Fruit fly (Drosophila melanogaster) whole organism, embryonic: Measurements from ENCODE around the gene CG10353.
A peak's percentile ranks its signal among the peaks of the same experiment; 100 is the strongest.

ENCODE experiments used
- BEAF-32 ChIP-seq: fragments of 200-800 bp; sonication (Bioruptor generic); optimal IDR thresholded peaks from 3 replicates; lab custom pipeline; 2017; ENCODE audit warnings: missing biosample characterization, missing genetic modification characterization, mild to moderate bottlenecking, moderate library complexity, missing genetic modification reagents
- CG10959 ChIP-seq: fragments of 200-800 bp; sonication (Bioruptor generic); IDR thresholded peaks from 2 replicates; pipeline ENCODE4 v1.3.6; 2022; ENCODE audit warnings: missing biosample characterization, missing genetic modification characterization
- CG11723 ChIP-seq: fragments of 200-800 bp; sonication (Bioruptor generic); optimal IDR thresholded peaks from 2 replicates; lab custom pipeline; 2017; ENCODE audit warnings: missing biosample characterization, mild to moderate bottlenecking, missing genetic modification characterization
- CG12942 ChIP-seq: fragments of 200-800 bp; sonication (Bioruptor generic); optimal IDR thresholded peaks from 3 replicates; lab custom pipeline; 2016; ENCODE audit warnings: missing biosample characterization, missing genetic modification characterization
- CG13894 ChIP-seq: fragments of 200-800 bp; sonication (Bioruptor generic); optimal IDR thresholded peaks from 3 replicates; lab custom pipeline; 2018; ENCODE audit warnings: missing biosample characterization, mild to moderate bottlenecking, missing genetic modification characterization, moderate library complexity
- CG14860 ChIP-seq: fragments of 200-800 bp; sonication (Bioruptor generic); IDR thresholded peaks from 3 replicates; pipeline ENCODE4 v1.3.6; 2022; ENCODE audit warnings: missing biosample characterization, missing genetic modification characterization; ENCODE audit not compliant: partially characterized antibody
- CG15011 ChIP-seq: fragments of 200-800 bp; sonication (Bioruptor generic); optimal IDR thresholded peaks from 3 replicates; lab custom pipeline; 2018; ENCODE audit warnings: missing biosample characterization, mild to moderate bottlenecking, missing genetic modification characterization
- CG18262 ChIP-seq: fragments of 200-800 bp; optimal IDR thresholded peaks from 3 replicates; lab custom pipeline; 2019; ENCODE audit warnings: missing biosample characterization, mild to moderate bottlenecking, missing genetic modification characterization, moderate library complexity
- CG1832 ChIP-seq: fragments of 200-800 bp; sonication (Bioruptor generic); optimal IDR thresholded peaks from 2 replicates; lab custom pipeline; 2017; ENCODE audit warnings: missing biosample characterization, mild to moderate bottlenecking, missing genetic modification characterization, inconsistent platforms
- CG18476 ChIP-seq: fragments of 200-800 bp; sonication (Bioruptor generic); optimal IDR thresholded peaks from 2 replicates; lab custom pipeline; 2016; ENCODE audit warnings: missing biosample characterization, mild to moderate bottlenecking, missing genetic modification characterization
- CG18764 ChIP-seq: fragments of 200-800 bp; sonication (Bioruptor generic); optimal IDR thresholded peaks from 3 replicates; lab custom pipeline; 2016; ENCODE audit warnings: missing biosample characterization, missing genetic modification characterization
- CG2712 ChIP-seq: fragments of 200-800 bp; optimal IDR thresholded peaks from 3 replicates; lab custom pipeline; 2019; ENCODE audit warnings: missing biosample characterization, mild to moderate bottlenecking, missing genetic modification characterization, moderate library complexity
- CG3065 ChIP-seq: fragments of 200-800 bp; sonication (Bioruptor generic); optimal IDR thresholded peaks from 2 replicates; lab custom pipeline; 2016; ENCODE audit warnings: missing biosample characterization, missing genetic modification characterization
- CG4282 ChIP-seq: fragments of 200-800 bp; sonication (Bioruptor generic); optimal IDR thresholded peaks from 2 replicates; lab custom pipeline; 2016; ENCODE audit warnings: missing biosample characterization, missing genetic modification characterization
- CG4360 ChIP-seq: fragments of 200-800 bp; sonication (Bioruptor generic); IDR thresholded peaks from 2 replicates; pipeline ENCODE4 v1.3.6; 2022; ENCODE audit warnings: missing biosample characterization, missing genetic modification characterization
- CG4707 ChIP-seq: fragments of 200-800 bp; sonication (Bioruptor generic); optimal IDR thresholded peaks from 2 replicates; lab custom pipeline; 2018; ENCODE audit warnings: missing biosample characterization, mild to moderate bottlenecking, missing genetic modification characterization, moderate library complexity
- CG7786 ChIP-seq: fragments of 200-800 bp; sonication (Bioruptor generic); optimal IDR thresholded peaks from 2 replicates; lab custom pipeline; 2016; ENCODE audit warnings: missing biosample characterization, missing genetic modification characterization
- CG7963 ChIP-seq: fragments of 200-800 bp; sonication (Bioruptor generic); IDR thresholded peaks from 3 replicates; pipeline ENCODE4 v1.3.6; 2022; ENCODE audit warnings: missing biosample characterization, missing genetic modification characterization; ENCODE audit not compliant: partially characterized antibody
- Dek ChIP-seq: fragments of 200-800 bp; sonication (Bioruptor generic); optimal IDR thresholded peaks from 3 replicates; lab custom pipeline; 2019; ENCODE audit warnings: missing biosample characterization, mild to moderate bottlenecking, missing genetic modification characterization, moderate library complexity
- Dfd ChIP-seq, 2 experiments: fragments of >200 bp; optimal IDR thresholded peaks; 2 replicates each; lab custom pipeline; 2017; ENCODE audit warnings: missing biosample characterization in 2 of 2, missing genetic modification characterization in 2 of 2
- E2f2 ChIP-seq: fragments of 200-800 bp; sonication (Bioruptor generic); IDR thresholded peaks from 2 replicates; pipeline ENCODE4 v1.3.6; 2022; ENCODE audit warnings: missing biosample characterization, missing genetic modification characterization
- Gsc ChIP-seq: fragments of 200-800 bp; sonication (Bioruptor generic); IDR thresholded peaks from 2 replicates; pipeline ENCODE4 v1.3.6; 2022; ENCODE audit warnings: missing biosample characterization, missing genetic modification characterization
- H2.0 ChIP-seq: fragments of 200-800 bp; sonication (Bioruptor generic); IDR thresholded peaks from 2 replicates; pipeline ENCODE4 v1.3.6; 2022; ENCODE audit warnings: missing biosample characterization, missing genetic modification characterization
- HLH3B ChIP-seq: fragments of 200-800 bp; sonication (Bioruptor generic); IDR thresholded peaks from 2 replicates; pipeline ENCODE4 v1.3.6; 2022; ENCODE audit warnings: missing biosample characterization, missing genetic modification characterization
- Hey ChIP-seq: fragments of 200-800 bp; sonication (Bioruptor generic); optimal IDR thresholded peaks from 3 replicates; lab custom pipeline; 2018; ENCODE audit warnings: missing biosample characterization, mild to moderate bottlenecking, missing genetic modification characterization
- Lim3 ChIP-seq: fragments of 200-800 bp; sonication (Bioruptor generic); IDR thresholded peaks from 2 replicates; pipeline ENCODE4 v1.3.6; 2022; ENCODE audit warnings: missing biosample characterization, missing genetic modification characterization
- NK7.1 ChIP-seq: fragments of 200-800 bp; sonication (Bioruptor generic); optimal IDR thresholded peaks from 3 replicates; lab custom pipeline; 2016; ENCODE audit warnings: missing biosample characterization, missing genetic modification characterization
- Six4 ChIP-seq: fragments of 200-800 bp; sonication (Bioruptor generic); optimal IDR thresholded peaks from 2 replicates; lab custom pipeline; 2016; ENCODE audit warnings: missing biosample characterization, missing genetic modification characterization
- Sox100B ChIP-seq: fragments of 200-800 bp; sonication (Bioruptor generic); optimal IDR thresholded peaks from 3 replicates; lab custom pipeline; 2018; ENCODE audit warnings: missing biosample characterization, mild to moderate bottlenecking, missing genetic modification characterization
- Xbp1 ChIP-seq: fragments of 200-800 bp; sonication (Bioruptor generic); optimal IDR thresholded peaks from 3 replicates; lab custom pipeline; 2016; ENCODE audit warnings: missing biosample characterization, mild to moderate bottlenecking, missing genetic modification characterization
- Xrp1 ChIP-seq: fragments of 200-800 bp; sonication (Bioruptor generic); IDR thresholded peaks from 2 replicates; pipeline ENCODE4 v1.3.6; 2022; ENCODE audit warnings: missing biosample characterization, missing genetic modification characterization
- bab2 ChIP-seq: fragments of 200-800 bp; sonication (Bioruptor generic); optimal IDR thresholded peaks from 2 replicates; lab custom pipeline; 2016; ENCODE audit warnings: missing biosample characterization, missing genetic modification characterization
- chif ChIP-seq, 2 experiments: fragments of 200-800 bp; sonication (Bioruptor generic); optimal IDR thresholded peaks; 3 replicates each; lab custom pipeline; 2016; ENCODE audit warnings: missing biosample characterization in 2 of 2, missing genetic modification characterization in 2 of 2
- ems ChIP-seq: fragments of 200-800 bp; sonication (Bioruptor generic); optimal IDR thresholded peaks from 3 replicates; lab custom pipeline; 2016; ENCODE audit warnings: missing biosample characterization, missing genetic modification characterization
- gsb ChIP-seq: fragments of 200-800 bp; sonication (Bioruptor generic); IDR thresholded peaks from 2 replicates; pipeline ENCODE4 v1.3.6; 2022; ENCODE audit warnings: missing biosample characterization, missing genetic modification characterization
- hkb ChIP-seq, 2 experiments: fragments of 200-800 bp in 1 of 2; fragments of >200 bp in 1 of 2; sonication (Bioruptor generic) in 1 of 2; IDR thresholded peaks in 1 of 2; optimal IDR thresholded peaks in 1 of 2; 2 replicates each; pipeline versions ENCODE4 v1.3.6 to Lab custom; 2017 to 2022; ENCODE audit warnings: missing biosample characterization in 1 of 2, missing genetic modification characterization in 1 of 2
- jigr1 ChIP-seq: fragments of 200-800 bp; sonication (Bioruptor generic); IDR thresholded peaks from 3 replicates; pipeline ENCODE4 v1.3.6; 2022; ENCODE audit warnings: missing biosample characterization, missing genetic modification characterization
- kay ChIP-seq: fragments of 200-800 bp; sonication (Bioruptor generic); optimal IDR thresholded peaks from 2 replicates; lab custom pipeline; 2016; ENCODE audit warnings: missing biosample characterization, missing genetic modification characterization
- mld ChIP-seq: fragments of 200-800 bp; sonication (Bioruptor generic); IDR thresholded peaks from 3 replicates; pipeline ENCODE4 v1.3.6; 2022; ENCODE audit warnings: missing biosample characterization, missing genetic modification characterization; ENCODE audit not compliant: partially characterized antibody
- onecut ChIP-seq: fragments of 200-800 bp; sonication (Bioruptor generic); IDR thresholded peaks from 2 replicates; pipeline ENCODE4 v1.3.6; 2022; ENCODE audit warnings: missing biosample characterization, missing genetic modification characterization
- peb ChIP-seq: fragments of 200-800 bp; sonication (Bioruptor generic); IDR thresholded peaks from 2 replicates; pipeline ENCODE4 v1.3.6; 2022; ENCODE audit warnings: missing biosample characterization, missing genetic modification characterization
- scrt ChIP-seq: fragments of 200-800 bp; sonication (Bioruptor generic); optimal IDR thresholded peaks from 2 replicates; lab custom pipeline; 2018; ENCODE audit warnings: missing biosample characterization, mild to moderate bottlenecking, missing genetic modification characterization, moderate library complexity
- sens-2 ChIP-seq: fragments of 200-800 bp; sonication (Bioruptor generic); IDR thresholded peaks from 2 replicates; pipeline ENCODE4 v1.3.6; 2022; ENCODE audit warnings: missing biosample characterization, missing genetic modification characterization
- so ChIP-seq: fragments of 200-800 bp; sonication (Bioruptor generic); IDR thresholded peaks from 3 replicates; pipeline ENCODE4 v1.3.6; 2022; ENCODE audit warnings: missing biosample characterization, missing genetic modification characterization
- sob ChIP-seq: fragments of 200-800 bp; sonication (Bioruptor generic); IDR thresholded peaks from 2 replicates; pipeline ENCODE4 v1.3.6; 2022; ENCODE audit warnings: missing biosample characterization, missing genetic modification characterization
- tll ChIP-seq, 2 experiments: fragments of 200-800 bp in 1 of 2; fragments of >200 bp in 1 of 2; sonication (Bioruptor generic) in 1 of 2; optimal IDR thresholded peaks; 2 replicates each; lab custom pipeline; 2017 to 2019; ENCODE audit warnings: missing biosample characterization in 2 of 2, missing genetic modification characterization in 2 of 2, mild to moderate bottlenecking in 1 of 2, moderate library complexity in 1 of 2
- tup ChIP-seq: fragments of 200-800 bp; sonication (Bioruptor generic); optimal IDR thresholded peaks from 2 replicates; lab custom pipeline; 2016; ENCODE audit warnings: missing biosample characterization, mild to moderate bottlenecking, missing genetic modification characterization, moderate library complexity
- twi ChIP-seq: fragments of 200-800 bp; optimal IDR thresholded peaks from 2 replicates; lab custom pipeline; 2019; ENCODE audit warnings: missing biosample characterization, mild to moderate bottlenecking, missing genetic modification characterization, moderate library complexity
- wor ChIP-seq: fragments of 200-800 bp; sonication (Bioruptor generic); IDR thresholded peaks from 2 replicates; pipeline ENCODE4 v1.3.6; 2022; ENCODE audit warnings: missing biosample characterization, missing genetic modification characterization
- yki ChIP-seq: fragments of >200 bp; optimal IDR thresholded peaks from 3 replicates; lab custom pipeline; 2018

Gene CG10353

DNA sequence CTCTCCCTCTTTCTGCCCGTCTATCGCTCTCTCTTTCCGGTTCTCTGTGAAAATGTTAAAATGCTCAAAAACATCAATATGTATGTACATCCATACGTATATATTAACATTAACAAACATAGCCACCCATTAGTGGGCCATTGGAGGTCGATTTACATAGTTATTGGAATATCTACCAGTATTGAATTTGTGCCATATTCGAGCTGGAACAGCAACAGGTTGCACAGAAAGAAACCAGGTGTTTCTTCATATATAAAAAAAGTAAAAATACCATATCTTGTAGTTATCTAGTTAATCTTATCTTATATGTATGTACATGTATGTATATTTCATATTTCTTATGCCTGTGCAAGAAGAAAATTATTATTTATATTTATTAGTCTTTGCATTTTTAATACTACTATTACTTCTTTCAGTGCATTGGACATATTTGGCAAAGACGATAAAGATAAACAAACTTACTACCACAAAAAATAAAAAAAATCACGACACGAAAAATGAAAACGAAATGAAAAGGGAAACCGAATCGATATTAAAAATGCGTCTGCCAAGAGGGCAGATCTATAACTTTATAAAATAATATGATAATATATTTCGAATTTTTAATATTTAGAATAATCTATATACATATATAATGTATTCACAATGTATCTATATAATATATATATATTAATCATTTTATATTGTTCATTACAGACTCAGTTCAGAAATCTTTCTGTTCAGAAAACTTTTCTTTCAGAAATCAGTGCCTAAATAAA lies 38.3 kb downstream of the CG10353 start (continued):
- TF ChIP-seq CG2712 (peak; percentile 53), Sox100B (GFP tag; lab: Kevin White, UChicago) (peak; percentile 51), CG10959 (GFP tag; lab: Robert Waterston, UW) (no peak), Xbp1 (peak; percentile 39), CG7786 (GFP tag; lab: Kevin White, UChicago) (no peak), Gsc (GFP tag; lab: Robert Waterston, UW) (no peak), Dek (tag; lab: Kevin White, UChicago) (peak; percentile 9), Six4 (GFP tag; lab: Kevin White, UChicago) (no peak), peb (GFP tag; lab: Robert Waterston, UW) (no peak), CG3065 (GFP tag; lab: Kevin White, UChicago) (no peak), CG14860 (no peak), CG1832 (GFP tag; lab: Kevin White, UChicago) (no peak), onecut (GFP tag; lab: Robert Waterston, UW) (no peak), sens-2 (no peak), Hey (tag; lab: Kevin White, UChicago) (no peak), CG13894 (no peak), CG18262 (peak; percentile 57), CG12942 (GFP tag; lab: Kevin White, UChicago) (no peak), Dfd (GFP tag; optimal IDR thresholded peaks at IDR 0.05; lab: Kevin White, UChicago) (no peak), CG7963 (GFP tag; lab: Robert Waterston, UW) (no peak), tup (GFP tag; lab: Kevin White, UChicago) (no peak), jigr1 (GFP tag; lab: Robert Waterston, UW) (no peak), gsb (no peak), E2f2 (GFP tag; lab: Robert Waterston, UW) (no peak), Xrp1 (GFP tag; lab: Robert Waterston, UW) (peak; percentile 65; the same call in 1 of the 2 replicates), ems (GFP tag; lab: Kevin White, UChicago) (no peak), Lim3 (GFP tag; lab: Robert Waterston, UW) (no peak), wor (GFP tag; lab: Robert Waterston, UW) (no peak), so (no peak; the same call in 2 of the 3 replicates), CG11723 (GFP tag; lab: Kevin White, UChicago) (no peak), HLH3B (peak; percentile 66), CG18764 (no peak), kay (GFP tag; lab: Kevin White, UChicago) (no peak), NK7.1 (GFP tag; lab: Kevin White, UChicago) (no peak), CG18476 (peak; percentile 15), yki (lab: Kevin White, UChicago) (no peak), hkb (optimal IDR thresholded peaks at IDR 0.05; lab: Kevin White, UChicago) (no peak), hkb (GFP tag; IDR thresholded peaks at IDR 0.05; lab: Robert Waterston, UW) (peak; percentile 70), mld (no peak), bab2 (GFP tag; lab: Kevin White, UChicago) (no peak), H2.0 (GFP tag; lab: Robert Waterston, UW) (0 out of 2 replicates have a peak, but pooled peaks have one; percentile 41), twi (no peak), BEAF-32 (GFP tag; lab: Kevin White, UChicago) (no peak), CG15011 (GFP tag; lab: Kevin White, UChicago) (peak; percentile 5), scrt (GFP tag; lab: Kevin White, UChicago) (peak; percentile 31), chif (GFP tag; optimal IDR thresholded peaks at IDR 0.05; lab: Kevin White, UChicago) (no peak), CG4707 (no peak), tll (GFP tag; optimal IDR thresholded peaks at IDR 0.05; lab: Kevin White, UChicago) (no peak), CG4360 (GFP tag; lab: Robert Waterston, UW) (no peak), CG4282 (GFP tag; lab: Kevin White, UChicago) (no peak), sob (GFP tag; lab: Robert Waterston, UW) (peak; percentile 41; the same call in 1 of the 2 replicates)
